Worm (Caenorhabditis elegans): ENCODE results near the gene srh-100.
"Not testable (repeated sequence)": the region's sequence is repeated elsewhere in the genome, so short reads cannot be mapped to it uniquely, and the experiment has no call there.

The srh-100 gene

DNA sequence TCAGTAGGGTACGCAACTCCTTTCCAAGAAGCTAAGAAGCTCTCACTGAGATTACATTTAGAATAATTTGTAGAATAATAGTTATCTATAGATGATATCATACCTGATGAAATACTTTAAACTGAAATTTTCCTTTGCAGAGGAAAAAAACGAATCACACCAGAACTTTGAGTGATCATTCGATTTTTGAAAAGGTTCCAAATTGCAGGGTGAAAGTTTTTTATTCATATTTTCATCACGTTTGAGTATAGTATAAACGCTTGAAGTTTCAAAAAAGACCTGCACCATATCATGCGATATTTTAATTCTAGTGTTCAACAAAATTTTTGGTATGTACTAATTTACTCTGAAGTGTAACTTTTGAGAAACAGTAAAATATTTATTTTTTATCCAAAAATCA is at the start of gene srh-100:
srh-100 (minus strand) TSS at position 101 of the 400 bp plus-strand sequence.
- TF ChIP-seq med-1 (GFP tag; optimal IDR thresholded peaks at IDR 0.05; ENCODE audit: insufficient read depth): no peak
- TF ChIP-seq flt-1 (GFP tag; IDR thresholded peaks at IDR 0.05): no peak
- no peak for TF ChIP-seq T22C8.4 (GFP tag; IDR thresholded peaks at IDR 0.05)
- TF ChIP-seq klf-2 (GFP tag; conservative IDR thresholded peaks at IDR 0.05): no peak
- TF ChIP-seq ztf-29 (GFP tag; IDR thresholded peaks at IDR 0.05): no peak
- no peak for TF ChIP-seq tab-1 (GFP tag; IDR thresholded peaks at IDR 0.05)
- TF ChIP-seq cog-1 (tag; optimal IDR thresholded peaks at IDR 0.05): no peak
- no peak for TF ChIP-seq ztf-23 (GFP tag; IDR thresholded peaks at IDR 0.05)
- TF ChIP-seq ref-1 (GFP tag; conservative IDR thresholded peaks at IDR 0.05): no peak

DNA sequence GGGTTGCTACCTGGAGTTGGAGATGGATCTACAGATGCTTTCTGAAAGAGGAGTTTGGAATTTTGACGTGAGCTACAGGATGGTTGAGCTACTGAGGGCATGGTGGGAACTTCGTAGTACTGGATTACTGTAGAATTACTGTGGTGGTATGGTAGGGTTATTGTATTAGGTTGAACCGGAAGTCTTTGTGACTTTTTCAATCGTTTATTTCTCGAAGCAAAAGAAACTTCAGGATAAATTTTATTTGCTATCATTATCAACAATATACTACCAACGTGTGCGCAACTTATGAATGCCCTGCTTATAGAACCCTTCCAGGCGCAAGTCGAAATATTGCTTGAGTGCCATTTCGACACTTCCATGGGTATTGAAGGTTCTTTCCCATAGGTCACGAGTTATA is 47.1 kb upstream of the srh-100 start, which contains the start of gene T24E12.6:
T24E12.6 (minus strand) TSS at position 101 of the 400 bp plus-strand sequence.
- not testable (repeated sequence) for TF ChIP-seq T22C8.4 (GFP tag; IDR thresholded peaks at IDR 0.05); med-1 (GFP tag; optimal IDR thresholded peaks at IDR 0.05; ENCODE audit: insufficient read depth); cog-1 (tag; optimal IDR thresholded peaks at IDR 0.05)

DNA sequence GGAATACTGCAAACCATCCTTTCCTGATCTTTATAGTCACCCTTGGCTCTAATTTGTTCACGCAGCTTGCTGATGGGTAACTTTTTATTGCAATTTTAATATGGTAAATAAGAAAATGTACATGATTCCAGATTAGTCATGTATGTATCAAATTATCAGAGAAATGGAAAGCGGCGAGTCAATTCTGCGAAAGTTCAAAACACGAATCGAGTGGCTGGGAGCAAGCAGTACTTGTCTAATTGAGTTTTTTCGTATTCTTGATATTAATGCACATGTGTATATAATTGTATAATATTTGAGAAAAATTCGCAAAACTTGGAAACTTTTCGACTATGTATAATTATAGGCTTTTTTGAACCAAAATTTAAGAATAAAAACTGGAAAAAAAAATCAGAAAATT is 44.5 kb upstream of the srh-100 start, which contains the start of gene T24E12.12:
T24E12.12 (plus strand) TSS at position 281 of the 400 bp plus-strand sequence.
- TF ChIP-seq med-1 (GFP tag; optimal IDR thresholded peaks at IDR 0.05; ENCODE audit: insufficient read depth): no peak
- TF ChIP-seq ztf-23 (GFP tag; IDR thresholded peaks at IDR 0.05): no peak
- TF ChIP-seq ref-1 (GFP tag; conservative IDR thresholded peaks at IDR 0.05): no peak
- no peak for TF ChIP-seq klf-2 (GFP tag; conservative IDR thresholded peaks at IDR 0.05)
- TF ChIP-seq ztf-29 (GFP tag; IDR thresholded peaks at IDR 0.05): no peak
- no peak for TF ChIP-seq tab-1 (GFP tag; IDR thresholded peaks at IDR 0.05)
- TF ChIP-seq cog-1 (tag; optimal IDR thresholded peaks at IDR 0.05): no peak
- TF ChIP-seq flt-1 (GFP tag; IDR thresholded peaks at IDR 0.05): no peak
- no peak for TF ChIP-seq T22C8.4 (GFP tag; IDR thresholded peaks at IDR 0.05)

DNA sequence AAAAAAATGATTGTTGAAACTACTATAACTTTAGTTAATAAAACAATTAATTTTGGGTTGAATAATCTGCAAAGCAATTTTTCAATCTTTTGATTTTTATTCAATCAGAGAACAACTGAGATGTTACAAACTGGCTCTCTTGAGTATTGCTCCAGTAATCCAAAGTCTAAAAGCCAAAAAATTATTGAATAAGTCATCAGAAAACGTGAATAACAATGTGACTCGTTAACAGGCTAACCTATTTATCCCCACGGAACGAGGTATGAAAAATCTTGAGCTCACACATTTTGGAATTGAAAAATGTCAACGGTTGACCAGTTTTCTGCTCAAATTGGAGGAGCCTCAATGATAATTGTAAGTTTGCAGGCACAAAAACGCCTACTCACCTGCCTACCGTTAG is 43.0 kb upstream of the srh-100 start, which contains the start of gene srx-111:
srx-111 (plus strand) TSS at position 301 of the 400 bp plus-strand sequence.
- TF ChIP-seq cog-1 (tag; optimal IDR thresholded peaks at IDR 0.05): no peak
- TF ChIP-seq flt-1 (GFP tag; IDR thresholded peaks at IDR 0.05): no peak
- no peak for TF ChIP-seq ztf-29 (GFP tag; IDR thresholded peaks at IDR 0.05)
- no peak for TF ChIP-seq ztf-23 (GFP tag; IDR thresholded peaks at IDR 0.05)
- no peak for TF ChIP-seq klf-2 (GFP tag; conservative IDR thresholded peaks at IDR 0.05)
- TF ChIP-seq med-1 (GFP tag; optimal IDR thresholded peaks at IDR 0.05; ENCODE audit: insufficient read depth): no peak

DNA sequence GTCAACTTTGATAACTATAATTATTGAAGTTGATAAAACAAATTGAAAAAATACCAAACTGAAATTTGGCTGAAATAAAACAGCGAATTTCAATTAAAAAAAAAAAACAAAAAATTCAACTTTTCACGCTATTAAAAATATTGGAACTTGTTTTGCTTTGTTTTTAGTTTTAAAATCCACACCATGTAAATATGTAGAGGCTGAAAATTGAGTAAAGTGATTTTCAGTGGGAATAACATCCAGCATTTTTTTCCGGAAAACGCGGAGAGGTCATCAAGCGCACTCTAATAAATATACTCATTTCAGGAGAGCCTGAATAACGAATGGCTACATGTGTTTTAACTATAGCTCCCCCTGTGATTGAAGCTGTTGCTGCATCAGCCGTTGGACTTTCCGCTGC is 39.1 kb upstream of the srh-100 start, which contains the start of gene rcd-1:
rcd-1 (plus strand) TSS at position 301 of the 400 bp plus-strand sequence.
- TF ChIP-seq med-1 (GFP tag; optimal IDR thresholded peaks at IDR 0.05; ENCODE audit: insufficient read depth): no peak
- TF ChIP-seq flt-1 (GFP tag; IDR thresholded peaks at IDR 0.05): no peak
- TF ChIP-seq ztf-29 (GFP tag; IDR thresholded peaks at IDR 0.05): no peak
- TF ChIP-seq T22C8.4 (GFP tag; IDR thresholded peaks at IDR 0.05): no peak
- no peak for TF ChIP-seq tab-1 (GFP tag; IDR thresholded peaks at IDR 0.05)
- TF ChIP-seq cog-1 (tag; optimal IDR thresholded peaks at IDR 0.05): no peak
- TF ChIP-seq ref-1 (GFP tag; conservative IDR thresholded peaks at IDR 0.05): no peak
- no peak for TF ChIP-seq klf-2 (GFP tag; conservative IDR thresholded peaks at IDR 0.05)
- TF ChIP-seq ztf-23 (GFP tag; IDR thresholded peaks at IDR 0.05): no peak

DNA sequence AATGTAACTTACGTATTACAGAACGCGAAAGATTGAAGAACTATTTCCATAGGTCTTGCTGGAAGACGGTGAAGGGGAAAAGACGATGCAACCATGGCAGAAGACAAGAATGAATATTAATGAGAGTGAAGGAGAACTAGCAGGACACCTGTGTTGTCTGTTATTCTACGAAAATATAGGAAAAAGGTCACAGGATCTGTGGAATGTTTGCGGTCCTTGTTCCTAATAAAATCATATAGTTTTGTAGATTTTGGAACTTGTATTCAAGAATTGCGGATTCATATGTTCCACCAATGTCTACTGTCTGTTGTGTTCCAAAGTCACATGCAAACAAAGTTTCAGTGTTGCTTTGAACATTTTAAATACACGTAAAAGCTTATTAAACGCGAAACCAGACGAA is 37.7 kb upstream of the srh-100 start, which contains the start of gene sdz-11:
sdz-11 (minus strand) TSS at position 101 of the 400 bp plus-strand sequence.
- TF ChIP-seq cog-1 (tag; optimal IDR thresholded peaks at IDR 0.05) (no peak), med-1 (GFP tag; optimal IDR thresholded peaks at IDR 0.05; ENCODE audit: insufficient read depth) (no peak), ztf-29 (GFP tag; IDR thresholded peaks at IDR 0.05) (no peak), ztf-23 (GFP tag; IDR thresholded peaks at IDR 0.05) (no peak), klf-2 (GFP tag; conservative IDR thresholded peaks at IDR 0.05) (no peak), flt-1 (GFP tag; IDR thresholded peaks at IDR 0.05) (no peak), ref-1 (GFP tag; conservative IDR thresholded peaks at IDR 0.05) (no peak), T22C8.4 (GFP tag; IDR thresholded peaks at IDR 0.05) (no peak), tab-1 (GFP tag; IDR thresholded peaks at IDR 0.05) (no peak)

DNA sequence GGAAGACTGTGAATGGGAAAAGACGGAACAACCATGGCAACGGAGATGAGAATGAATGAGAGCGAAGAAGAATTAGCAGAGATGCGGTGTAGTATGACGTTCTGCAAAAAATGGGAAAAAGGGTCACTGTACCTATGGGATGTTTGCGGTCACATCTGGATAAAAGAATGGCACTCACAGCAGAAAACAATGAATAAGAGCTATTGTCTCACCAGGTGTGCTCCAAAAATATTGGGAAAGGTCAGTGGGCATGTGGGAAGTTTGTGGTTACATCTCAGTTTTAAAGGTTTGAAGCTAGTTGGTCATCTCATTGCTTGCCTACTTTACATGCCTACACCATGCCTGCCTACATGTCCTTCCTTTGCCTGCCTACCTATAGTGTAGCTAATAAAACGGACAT is 36.2 kb upstream of the srh-100 start, which contains the start of gene fbxb-91:
fbxb-91 (minus strand) TSS at position 101 of the 400 bp plus-strand sequence.
- no peak for TF ChIP-seq med-1 (GFP tag; optimal IDR thresholded peaks at IDR 0.05; ENCODE audit: insufficient read depth)
- TF ChIP-seq flt-1 (GFP tag; IDR thresholded peaks at IDR 0.05): no peak
- no peak for TF ChIP-seq tab-1 (GFP tag; IDR thresholded peaks at IDR 0.05)
- no peak for TF ChIP-seq cog-1 (tag; optimal IDR thresholded peaks at IDR 0.05)
- TF ChIP-seq klf-2 (GFP tag; conservative IDR thresholded peaks at IDR 0.05): no peak
- TF ChIP-seq T22C8.4 (GFP tag; IDR thresholded peaks at IDR 0.05): no peak
- TF ChIP-seq ztf-29 (GFP tag; IDR thresholded peaks at IDR 0.05): no peak
- no peak for TF ChIP-seq ref-1 (GFP tag; conservative IDR thresholded peaks at IDR 0.05)
- no peak for TF ChIP-seq ztf-23 (GFP tag; IDR thresholded peaks at IDR 0.05)

DNA sequence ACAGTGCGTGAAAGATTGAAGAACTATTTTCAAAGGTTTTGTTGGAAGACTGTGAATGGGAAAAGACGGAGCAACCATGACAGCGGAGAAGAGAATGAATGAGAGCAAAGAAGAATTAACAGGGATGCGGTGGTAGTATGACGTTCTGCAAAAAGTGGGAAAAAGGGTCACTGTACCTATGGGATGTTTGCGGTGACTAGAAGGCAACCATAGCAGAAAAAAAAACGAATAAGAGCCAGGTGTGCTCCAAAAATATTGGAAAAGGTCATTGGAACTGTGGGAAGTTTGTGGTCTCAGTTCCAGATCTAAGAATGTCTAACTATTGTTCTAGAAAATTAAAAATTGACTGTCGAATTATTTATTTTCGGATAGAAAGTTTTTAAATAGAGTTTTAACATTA is 34.2 kb upstream of the srh-100 start, which contains the start of gene fbxb-90:
fbxb-90 (minus strand) TSS at position 101 of the 400 bp plus-strand sequence.
- TF ChIP-seq cog-1 (tag; optimal IDR thresholded peaks at IDR 0.05) (no peak), T22C8.4 (GFP tag; IDR thresholded peaks at IDR 0.05) (no peak), ztf-29 (GFP tag; IDR thresholded peaks at IDR 0.05) (no peak), tab-1 (GFP tag; IDR thresholded peaks at IDR 0.05) (no peak), ref-1 (GFP tag; conservative IDR thresholded peaks at IDR 0.05) (no peak), klf-2 (GFP tag; conservative IDR thresholded peaks at IDR 0.05) (no peak), flt-1 (GFP tag; IDR thresholded peaks at IDR 0.05) (no peak), ztf-23 (GFP tag; IDR thresholded peaks at IDR 0.05) (no peak), med-1 (GFP tag; optimal IDR thresholded peaks at IDR 0.05; ENCODE audit: insufficient read depth) (no peak)

DNA sequence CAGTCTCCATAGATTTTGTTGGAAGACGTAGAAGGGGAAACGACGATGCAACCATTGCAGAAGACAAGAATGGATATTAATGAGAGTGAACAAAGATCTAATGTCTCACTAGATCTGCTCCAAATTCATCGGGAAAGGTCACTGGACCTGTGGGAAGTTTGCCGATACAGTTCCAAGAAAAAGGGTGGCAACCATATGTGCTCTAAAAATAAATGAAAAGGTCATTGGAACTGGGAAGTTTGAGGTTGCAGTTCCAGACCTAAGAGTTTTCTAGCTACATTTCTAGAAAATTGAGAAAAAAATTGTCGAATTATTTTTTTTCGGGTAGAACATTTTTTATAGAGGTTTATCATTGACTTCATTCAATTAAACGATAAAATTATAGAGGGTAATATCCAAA is 32.9 kb upstream of the srh-100 start, which contains the start of gene fbxb-92:
fbxb-92 (minus strand) TSS at position 101 of the 400 bp plus-strand sequence.
- no peak for TF ChIP-seq ztf-29 (GFP tag; IDR thresholded peaks at IDR 0.05)
- TF ChIP-seq klf-2 (GFP tag; conservative IDR thresholded peaks at IDR 0.05): no peak
- TF ChIP-seq flt-1 (GFP tag; IDR thresholded peaks at IDR 0.05): no peak
- no peak for TF ChIP-seq med-1 (GFP tag; optimal IDR thresholded peaks at IDR 0.05; ENCODE audit: insufficient read depth)
- TF ChIP-seq ref-1 (GFP tag; conservative IDR thresholded peaks at IDR 0.05): no peak
- no peak for TF ChIP-seq T22C8.4 (GFP tag; IDR thresholded peaks at IDR 0.05)

Data from whole organism, midembryonic.